Fruit fly (Drosophila melanogaster): ENCODE measurements around the gene Polr2J.

Gene Polr2J

dm6 chr2L:17429788-17430587 lies 19.8 kb upstream of the Polr2J start (continued):
- TF ChIP-seq CG6854 (GFP tag; optimal IDR thresholded peaks at IDR 0.05) = peak; percentile 95
- TF ChIP-seq Med (GFP tag) = peak; percentile 74
- no peak for TF ChIP-seq CG8478 (optimal IDR thresholded peaks at IDR 0.05)
- TF ChIP-seq phol (tag; optimal IDR thresholded peaks at IDR 0.05) = peak; percentile 99
- TF ChIP-seq pan (optimal IDR thresholded peaks at IDR 0.05) = no peak
- TF ChIP-seq pan (GFP tag; optimal IDR thresholded peaks at IDR 0.05 in 1 of 2, IDR thresholded peaks at IDR 0.05 in 1 of 2) = peak in 1 of 2 experiments; percentile 96
- peak; percentile 94 for TF ChIP-seq NfI (GFP tag; optimal IDR thresholded peaks at IDR 0.05)
- peak; percentile 83 for TF ChIP-seq CG10274 (GFP tag; optimal IDR thresholded peaks at IDR 0.05)
- TF ChIP-seq repo (GFP tag; optimal IDR thresholded peaks at IDR 0.05) = peak; percentile 27
- peak; percentile 97 for TF ChIP-seq CG13296 (GFP tag; optimal IDR thresholded peaks at IDR 0.05)
- TF ChIP-seq CG4282 (GFP tag; optimal IDR thresholded peaks at IDR 0.05) = no peak
- peak; percentile 85 for TF ChIP-seq CG9817 (tag; optimal IDR thresholded peaks at IDR 0.05)
- TF ChIP-seq CG31365 (tag; optimal IDR thresholded peaks at IDR 0.05) = peak; percentile 29
- TF ChIP-seq Trl (optimal IDR thresholded peaks at IDR 0.05) = peak; percentile 60 to 68
- TF ChIP-seq Trl (GFP tag; optimal IDR thresholded peaks at IDR 0.05) = no peak
- TF ChIP-seq aop (GFP tag; IDR thresholded peaks at IDR 0.05) = 0 out of 2 replicates have a peak, but pooled peaks have one; percentile 67
- no peak for TF ChIP-seq CG17912 (GFP tag; optimal IDR thresholded peaks at IDR 0.05)
- TF ChIP-seq CG14014 (GFP tag; IDR thresholded peaks at IDR 0.05) = peak; percentile 94
- no peak for TF ChIP-seq NC2α (GFP tag; optimal IDR thresholded peaks at IDR 0.05)
- no peak; the same call in 1 of the 2 replicates for TF ChIP-seq ham (GFP tag; IDR thresholded peaks at IDR 0.05)
- no peak for TF ChIP-seq CG9876 (GFP tag; optimal IDR thresholded peaks at IDR 0.05)
- peak; percentile 3 for TF ChIP-seq CG31388 (GFP tag; optimal IDR thresholded peaks at IDR 0.05)
- TF ChIP-seq cad (GFP tag; optimal IDR thresholded peaks at IDR 0.05) = no peak
- peak; percentile 50 for TF ChIP-seq ems (GFP tag; optimal IDR thresholded peaks at IDR 0.05)
- TF ChIP-seq pita (GFP tag; optimal IDR thresholded peaks at IDR 0.05) = no peak
- TF ChIP-seq CG6654 (GFP tag; optimal IDR thresholded peaks at IDR 0.05) = peak; percentile 85
- TF ChIP-seq Bteb2 (GFP tag; optimal IDR thresholded peaks at IDR 0.05) = peak; percentile 69
- peak; percentile 74 for TF ChIP-seq tgo (GFP tag; IDR thresholded peaks at IDR 0.05)
- TF ChIP-seq bab2 (GFP tag; optimal IDR thresholded peaks at IDR 0.05) = peak; percentile 67
- TF ChIP-seq CG11504 (tag; optimal IDR thresholded peaks at IDR 0.05) = peak; percentile 99
- peak; percentile 52 for TF ChIP-seq pum (GFP tag; optimal IDR thresholded peaks at IDR 0.05)
- TF ChIP-seq ac (GFP tag; optimal IDR thresholded peaks at IDR 0.05) = no peak
- no peak for TF ChIP-seq usp (GFP tag; optimal IDR thresholded peaks at IDR 0.05)
- peak; percentile 88 for TF ChIP-seq Chrac-16 (GFP tag; optimal IDR thresholded peaks at IDR 0.05)
- TF ChIP-seq tup (GFP tag; optimal IDR thresholded peaks at IDR 0.05) = peak; percentile 40
- peak; percentile 25 for TF ChIP-seq Hey (tag; optimal IDR thresholded peaks at IDR 0.05)
- no peak for TF ChIP-seq sim (GFP tag; IDR thresholded peaks at IDR 0.05)
- peak; percentile 60 for TF ChIP-seq CG17186 (GFP tag; optimal IDR thresholded peaks at IDR 0.05)
- no peak for TF ChIP-seq CG4707 (GFP tag; optimal IDR thresholded peaks at IDR 0.05)
- TF ChIP-seq sisA (GFP tag; IDR thresholded peaks at IDR 0.05) = peak; percentile 94
- TF ChIP-seq ab (GFP tag; optimal IDR thresholded peaks at IDR 0.05) = peak; percentile 7
- TF ChIP-seq gcm (GFP tag; optimal IDR thresholded peaks at IDR 0.05) = peak; percentile 97
- TF ChIP-seq exex (tag; optimal IDR thresholded peaks at IDR 0.05) = peak; percentile 78
- TF ChIP-seq lmd (GFP tag; IDR thresholded peaks at IDR 0.05) = peak; percentile 94
- peak; percentile 96 for TF ChIP-seq sqz (GFP tag; optimal IDR thresholded peaks at IDR 0.05)
- peak; percentile 92 for TF ChIP-seq CG3407 (GFP tag; optimal IDR thresholded peaks at IDR 0.05)
- TF ChIP-seq CG17328 (GFP tag; IDR thresholded peaks at IDR 0.05) = peak; percentile 81
- peak; percentile 71 for TF ChIP-seq Xbp1 (GFP tag; optimal IDR thresholded peaks at IDR 0.05)
- TF ChIP-seq Bdp1 (GFP tag; optimal IDR thresholded peaks at IDR 0.05) = peak; percentile 26
- peak; percentile 74 for TF ChIP-seq CG15696 (tag; optimal IDR thresholded peaks at IDR 0.05)
- TF ChIP-seq vfl (GFP tag; optimal IDR thresholded peaks at IDR 0.05) = peak; percentile 22
